Fruit fly (Drosophila melanogaster) whole organism, embryonic: ENCODE results near the gene Rab9D.

ENCODE experiments used
- B-H1 ChIP-seq: fragments of 200-800 bp; sonication (Bioruptor generic); IDR thresholded peaks from 3 replicates; pipeline ENCODE4 v1.3.6; 2022; ENCODE audit warnings: missing biosample characterization, missing genetic modification characterization
- Bdp1 ChIP-seq: fragments of 200-800 bp; sonication (Bioruptor generic); optimal IDR thresholded peaks from 3 replicates; lab custom pipeline; 2016; ENCODE audit warnings: missing biosample characterization, missing genetic modification characterization
- Bgb ChIP-seq: fragments of 200-800 bp; sonication (Bioruptor generic); IDR thresholded peaks from 2 replicates; pipeline ENCODE4 v1.3.6; 2022; ENCODE audit warnings: missing biosample characterization, missing genetic modification characterization; ENCODE audit not compliant: partially characterized antibody
- C15 ChIP-seq: fragments of 200-800 bp; sonication (Bioruptor generic); IDR thresholded peaks from 3 replicates; pipeline ENCODE4 v1.3.6; 2022; ENCODE audit warnings: missing biosample characterization, missing genetic modification characterization
- CG10267 ChIP-seq: fragments of 200-800 bp; sonication (Bioruptor generic); optimal IDR thresholded peaks from 2 replicates; lab custom pipeline; 2018; ENCODE audit warnings: missing biosample characterization, mild to moderate bottlenecking, missing genetic modification characterization, moderate library complexity
- CG10565 ChIP-seq: fragments of 200-800 bp; sonication (Bioruptor generic); optimal IDR thresholded peaks from 3 replicates; lab custom pipeline; 2016; ENCODE audit warnings: missing biosample characterization, mild to moderate bottlenecking, missing genetic modification characterization
- CG11398 ChIP-seq: fragments of 200-800 bp; sonication (Bioruptor generic); optimal IDR thresholded peaks from 2 replicates; lab custom pipeline; 2016; ENCODE audit warnings: missing biosample characterization, missing genetic modification characterization
- CG12744 ChIP-seq: fragments of 200-800 bp; sonication (Bioruptor generic); optimal IDR thresholded peaks from 2 replicates; lab custom pipeline; 2016; ENCODE audit warnings: missing biosample characterization, missing genetic modification characterization
- CG15011 ChIP-seq: fragments of 200-800 bp; sonication (Bioruptor generic); optimal IDR thresholded peaks from 3 replicates; lab custom pipeline; 2018; ENCODE audit warnings: missing biosample characterization, mild to moderate bottlenecking, missing genetic modification characterization
- CG18011 ChIP-seq: fragments of 200-800 bp; sonication (Bioruptor generic); optimal IDR thresholded peaks from 2 replicates; lab custom pipeline; 2017; ENCODE audit warnings: missing biosample characterization, missing genetic modification characterization, mild to moderate bottlenecking, moderate library complexity, missing genotype
- CG3407 ChIP-seq: fragments of 200-800 bp; sonication (Bioruptor generic); optimal IDR thresholded peaks from 2 replicates; lab custom pipeline; 2018; ENCODE audit warnings: missing biosample characterization, mild to moderate bottlenecking, missing genetic modification characterization
- CG43689 ChIP-seq: fragments of 200-800 bp; sonication (Bioruptor generic); IDR thresholded peaks from 2 replicates; pipeline ENCODE4 v1.3.6; 2022; ENCODE audit warnings: missing biosample characterization, missing genetic modification characterization
- CG6813 ChIP-seq: fragments of 200-800 bp; sonication (Bioruptor generic); optimal IDR thresholded peaks from 2 replicates; lab custom pipeline; 2017; ENCODE audit warnings: missing biosample characterization, missing genetic modification characterization, mild to moderate bottlenecking, moderate library complexity, missing genetic modification reagents
- Camta ChIP-seq: fragments of 200-800 bp; sonication (Bioruptor generic); optimal IDR thresholded peaks from 2 replicates; lab custom pipeline; 2016; ENCODE audit warnings: missing biosample characterization, missing genetic modification characterization
- D19A ChIP-seq: fragments of 200-800 bp; optimal IDR thresholded peaks from 3 replicates; lab custom pipeline; 2019; ENCODE audit warnings: missing biosample characterization, mild to moderate bottlenecking, missing genetic modification characterization, moderate library complexity
- Doc2 ChIP-seq: fragments of 200-800 bp; sonication (Bioruptor generic); IDR thresholded peaks from 2 replicates; pipeline ENCODE4 v1.3.6; 2022; ENCODE audit warnings: missing biosample characterization, missing genetic modification characterization
- Ets65A ChIP-seq: fragments of 200-800 bp; sonication (Bioruptor generic); peaks from one replicate; lab custom pipeline; 2016; ENCODE audit warnings: missing biosample characterization, missing genetic modification characterization
- HHEX ChIP-seq: fragments of 200-800 bp; sonication (Bioruptor generic); optimal IDR thresholded peaks from 3 replicates; lab custom pipeline; 2017; ENCODE audit warnings: missing biosample characterization, mild to moderate bottlenecking, missing genetic modification characterization, missing genetic modification reagents
- HLH54F ChIP-seq: fragments of 200-800 bp; sonication (Bioruptor generic); optimal IDR thresholded peaks from 3 replicates; lab custom pipeline; 2016; ENCODE audit warnings: missing biosample characterization, missing genetic modification characterization
- Kr ChIP-seq: fragments of 200-800 bp; sonication (Bioruptor generic); optimal IDR thresholded peaks from 2 replicates; lab custom pipeline; 2017; ENCODE audit warnings: missing biosample characterization, mild to moderate bottlenecking, missing genetic modification characterization
- Lhr ChIP-seq: fragments of 200-800 bp; sonication (Bioruptor generic); optimal IDR thresholded peaks from 3 replicates; lab custom pipeline; 2017; ENCODE audit warnings: mild to moderate bottlenecking, missing biosample characterization, missing genetic modification reagents, missing genetic modification characterization
- Lpt ChIP-seq: fragments of >200 bp; optimal IDR thresholded peaks from 2 replicates; lab custom pipeline; 2018; ENCODE audit warnings: missing biosample characterization, missing genetic modification characterization
- Nf-YA ChIP-seq: fragments of 200-800 bp; sonication (Bioruptor generic); IDR thresholded peaks from 2 replicates; pipeline ENCODE4 v1.3.6; 2022; ENCODE audit warnings: missing biosample characterization, missing genetic modification characterization
- Oaz ChIP-seq: fragments of 200-800 bp; sonication (Bioruptor generic); IDR thresholded peaks from 2 replicates; pipeline ENCODE4 v1.3.6; 2022; ENCODE audit warnings: missing biosample characterization, missing genetic modification characterization
- PHDP ChIP-seq: fragments of 200-800 bp; sonication (Bioruptor generic); optimal IDR thresholded peaks from 3 replicates; lab custom pipeline; 2018; ENCODE audit warnings: missing biosample characterization, mild to moderate bottlenecking, missing genetic modification characterization, moderate library complexity
- Pdp1 ChIP-seq, 2 experiments: fragments of 200-800 bp; sonication (Bioruptor generic); optimal IDR thresholded peaks; 3 replicates each; lab custom pipeline; 2016; ENCODE audit warnings: missing biosample characterization in 2 of 2, missing genetic modification characterization in 2 of 2, mild to moderate bottlenecking in 1 of 2, moderate library complexity in 1 of 2
- Ptx1 ChIP-seq: fragments of 200-800 bp; sonication (Bioruptor generic); IDR thresholded peaks from 2 replicates; pipeline ENCODE4 v1.3.6; 2022; ENCODE audit warnings: missing biosample characterization, missing genetic modification characterization
- Sox100B ChIP-seq: fragments of 200-800 bp; sonication (Bioruptor generic); optimal IDR thresholded peaks from 3 replicates; lab custom pipeline; 2018; ENCODE audit warnings: missing biosample characterization, mild to moderate bottlenecking, missing genetic modification characterization
- chinmo ChIP-seq: fragments of 200-800 bp; sonication (Bioruptor generic); IDR thresholded peaks from 4 replicates; pipeline ENCODE4 v1.3.6; 2022; ENCODE audit warnings: missing biosample characterization, missing genetic modification characterization; ENCODE audit not compliant: partially characterized antibody
- chn ChIP-seq: fragments of 200-800 bp; sonication (Bioruptor generic); optimal IDR thresholded peaks from 2 replicates; lab custom pipeline; 2016; ENCODE audit warnings: missing biosample characterization, missing genetic modification characterization
- dimm ChIP-seq: fragments of 200-800 bp; sonication (Bioruptor generic); IDR thresholded peaks from 2 replicates; pipeline ENCODE4 v1.3.6; 2022; ENCODE audit warnings: missing biosample characterization, missing genetic modification characterization
- fd102C ChIP-seq: fragments of 200-800 bp; sonication (Bioruptor generic); optimal IDR thresholded peaks from 2 replicates; lab custom pipeline; 2018; ENCODE audit warnings: missing biosample characterization, mild to moderate bottlenecking, missing genetic modification characterization, moderate library complexity
- fu2 ChIP-seq: fragments of 200-800 bp; sonication (Bioruptor generic); optimal IDR thresholded peaks from 2 replicates; lab custom pipeline; 2016; ENCODE audit warnings: missing biosample characterization, missing genetic modification characterization
- gcm ChIP-seq: fragments of 200-800 bp; sonication (Bioruptor generic); optimal IDR thresholded peaks from 2 replicates; lab custom pipeline; 2019; ENCODE audit warnings: missing biosample characterization, mild to moderate bottlenecking, missing genetic modification characterization, moderate library complexity
- inv ChIP-seq: fragments of 200-800 bp; sonication (Bioruptor generic); IDR thresholded peaks from 2 replicates; pipeline ENCODE4 v1.3.6; 2022; ENCODE audit warnings: missing biosample characterization, missing genetic modification characterization; ENCODE audit not compliant: partially characterized antibody
- knrl ChIP-seq: fragments of 200-800 bp; sonication (Bioruptor generic); IDR thresholded peaks from 3 replicates; pipeline ENCODE4 v1.3.6; 2022; ENCODE audit warnings: missing biosample characterization, missing genetic modification characterization; ENCODE audit not compliant: partially characterized antibody
- lab ChIP-seq: fragments of 200-800 bp; sonication (Bioruptor generic); optimal IDR thresholded peaks from 3 replicates; lab custom pipeline; 2017; ENCODE audit warnings: missing biosample characterization, missing genetic modification characterization, mild to moderate bottlenecking, moderate library complexity, missing genetic modification reagents
- pfk ChIP-seq: fragments of 200-800 bp; sonication (Bioruptor generic); optimal IDR thresholded peaks from 2 replicates; lab custom pipeline; 2018; ENCODE audit warnings: missing biosample characterization, mild to moderate bottlenecking, missing genetic modification characterization, moderate library complexity
- phol ChIP-seq: fragments of 200-800 bp; sonication (Bioruptor generic); optimal IDR thresholded peaks from 3 replicates; lab custom pipeline; 2018; ENCODE audit warnings: missing biosample characterization, mild to moderate bottlenecking, missing genetic modification characterization, moderate library complexity
- row ChIP-seq: fragments of 200-800 bp; sonication (Bioruptor generic); IDR thresholded peaks from 3 replicates; pipeline ENCODE4 v1.3.6; 2022; ENCODE audit warnings: missing biosample characterization, missing genetic modification characterization
- salm ChIP-seq: fragments of 200-800 bp; sonication (Bioruptor generic); optimal IDR thresholded peaks from 2 replicates; lab custom pipeline; 2018; ENCODE audit warnings: missing biosample characterization, mild to moderate bottlenecking, missing genetic modification characterization
- schlank ChIP-seq: fragments of 200-800 bp; sonication (Bioruptor generic); optimal IDR thresholded peaks from 2 replicates; lab custom pipeline; 2018; ENCODE audit warnings: missing biosample characterization, mild to moderate bottlenecking, missing genetic modification characterization
- sd ChIP-seq: fragments of 200-800 bp; sonication (Bioruptor generic); optimal IDR thresholded peaks from 3 replicates; lab custom pipeline; 2018; ENCODE audit warnings: missing biosample characterization, mild to moderate bottlenecking, missing genetic modification characterization, moderate library complexity
- sna ChIP-seq: fragments of 200-800 bp; sonication (Bioruptor generic); IDR thresholded peaks from 2 replicates; pipeline ENCODE4 v1.3.6; 2022; ENCODE audit warnings: missing biosample characterization, missing genetic modification characterization; ENCODE audit not compliant: partially characterized antibody
- sqz ChIP-seq: fragments of 200-800 bp; sonication (Bioruptor generic); optimal IDR thresholded peaks from 3 replicates; lab custom pipeline; 2018; ENCODE audit warnings: missing biosample characterization, mild to moderate bottlenecking, missing genetic modification characterization
- stwl ChIP-seq: fragments of 200-800 bp; sonication (Bioruptor generic); optimal IDR thresholded peaks from 3 replicates; lab custom pipeline; 2018; ENCODE audit warnings: missing biosample characterization, mild to moderate bottlenecking, missing genetic modification characterization, moderate library complexity
- tin ChIP-seq: fragments of 200-800 bp; sonication (Bioruptor generic); optimal IDR thresholded peaks from 3 replicates; lab custom pipeline; 2016; ENCODE audit warnings: missing biosample characterization, missing genetic modification characterization
- tio ChIP-seq: fragments of 200-800 bp; sonication (Bioruptor generic); optimal IDR thresholded peaks from 2 replicates; lab custom pipeline; 2017; ENCODE audit warnings: missing biosample characterization, missing genetic modification characterization, inconsistent platforms
- vvl ChIP-seq: fragments of 200-800 bp; sonication (Bioruptor generic); IDR thresholded peaks from 2 replicates; pipeline ENCODE4 v1.3.6; 2022; ENCODE audit warnings: missing biosample characterization, missing genetic modification characterization
- yki ChIP-seq: fragments of >200 bp; optimal IDR thresholded peaks from 3 replicates; lab custom pipeline; 2018
- zfh1 ChIP-seq: fragments of 200-800 bp; sonication (Bioruptor generic); IDR thresholded peaks from 3 replicates; pipeline ENCODE4 v1.3.6; 2022; ENCODE audit warnings: missing biosample characterization, missing genetic modification characterization

Rab9D gene

DNA sequence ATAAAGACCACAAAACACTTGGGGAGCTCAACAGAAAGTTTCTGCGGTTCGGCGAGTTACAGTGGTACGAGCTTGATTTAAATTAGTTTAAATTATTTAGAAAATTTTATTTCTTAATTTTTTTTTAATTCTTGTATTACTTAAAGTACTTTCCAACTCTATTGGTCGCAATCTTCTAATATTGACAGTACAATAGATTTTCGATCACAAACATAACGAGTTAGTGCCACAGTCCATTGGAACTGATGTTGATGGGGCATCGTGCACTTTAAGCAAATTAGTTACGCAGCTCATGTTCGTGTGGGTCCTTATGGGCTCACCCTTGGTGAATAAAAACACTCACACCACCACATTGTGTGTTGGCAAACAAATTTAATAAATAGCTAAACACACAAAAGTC, 15.3 kb upstream of the Rab9D start (continued):
- TF ChIP-seq CG18011 (GFP tag; lab: Kevin White, UChicago) (no peak), Sox100B (peak; percentile 34), vvl (GFP tag; lab: Robert Waterston, UW) (peak; percentile 80), CG12744 (no peak), Lhr (GFP tag; lab: Kevin White, UChicago) (no peak), tin (GFP tag; lab: Kevin White, UChicago) (peak; percentile 24), chinmo (GFP tag; lab: Robert Waterston, UW) (no peak), CG15011 (no peak), phol (tag; lab: Kevin White, UChicago) (peak; percentile 44), fu2 (no peak), D19A (tag; lab: Kevin White, UChicago) (peak; percentile 45), Bgb (GFP tag; lab: Robert Waterston, UW) (no peak), Oaz (GFP tag; lab: Robert Waterston, UW) (no peak), gcm (GFP tag; lab: Kevin White, UChicago) (peak; percentile 23), B-H1 (GFP tag; lab: Robert Waterston, UW) (no peak; the same call in 2 of the 3 replicates), inv (GFP tag; lab: Robert Waterston, UW) (no peak), tio (GFP tag; lab: Kevin White, UChicago) (peak; percentile 7), Camta (GFP tag; lab: Kevin White, UChicago) (no peak), CG43689 (GFP tag; lab: Robert Waterston, UW) (no peak), pfk (GFP tag; lab: Kevin White, UChicago) (no peak), Ptx1 (GFP tag; lab: Robert Waterston, UW) (peak; percentile 70), fd102C (GFP tag; lab: Kevin White, UChicago) (no peak), PHDP (tag; lab: Kevin White, UChicago) (peak; percentile 63), CG6813 (peak; percentile 56), chn (GFP tag; lab: Kevin White, UChicago) (no peak), sd (tag; lab: Kevin White, UChicago) (no peak), stwl (tag; lab: Kevin White, UChicago) (no peak), Ets65A (GFP tag; lab: Kevin White, UChicago) (no peak), Bdp1 (GFP tag; lab: Kevin White, UChicago) (no peak), dimm (GFP tag; lab: Robert Waterston, UW) (no peak), row (peak; percentile 79), schlank (tag; lab: Kevin White, UChicago) (no peak), zfh1 (GFP tag; lab: Robert Waterston, UW) (peak; percentile 62; the same call in 2 of the 3 replicates), Lpt (GFP tag; lab: Kevin White, UChicago) (no peak), CG10267 (tag; lab: Kevin White, UChicago) (peak; percentile 51), Pdp1 (GFP tag; optimal IDR thresholded peaks at IDR 0.05; lab: Kevin White, UChicago) (peak in 1 of 2 experiments; percentile 12), knrl (GFP tag; lab: Robert Waterston, UW) (no peak), Nf-YA (GFP tag; lab: Robert Waterston, UW) (no peak), sqz (GFP tag; lab: Kevin White, UChicago) (no peak), CG11398 (GFP tag; lab: Kevin White, UChicago) (no peak), sna (GFP tag; lab: Robert Waterston, UW) (no peak), Kr (GFP tag; lab: Kevin White, UChicago) (no peak), CG10565 (GFP tag; lab: Kevin White, UChicago) (no peak), salm (peak; percentile 9), C15 (GFP tag; lab: Robert Waterston, UW) (no peak), HHEX (GFP tag; lab: Kevin White, UChicago) (peak; percentile 52), CG3407 (GFP tag; lab: Kevin White, UChicago) (no peak), HLH54F (GFP tag; lab: Kevin White, UChicago) (no peak), Doc2 (no peak), lab (GFP tag; lab: Kevin White, UChicago) (peak; percentile 79), yki (no peak)
